Worm (Caenorhabditis elegans): ENCODE measurements around the gene C44C10.11.

The C44C10.11 gene

DNA sequence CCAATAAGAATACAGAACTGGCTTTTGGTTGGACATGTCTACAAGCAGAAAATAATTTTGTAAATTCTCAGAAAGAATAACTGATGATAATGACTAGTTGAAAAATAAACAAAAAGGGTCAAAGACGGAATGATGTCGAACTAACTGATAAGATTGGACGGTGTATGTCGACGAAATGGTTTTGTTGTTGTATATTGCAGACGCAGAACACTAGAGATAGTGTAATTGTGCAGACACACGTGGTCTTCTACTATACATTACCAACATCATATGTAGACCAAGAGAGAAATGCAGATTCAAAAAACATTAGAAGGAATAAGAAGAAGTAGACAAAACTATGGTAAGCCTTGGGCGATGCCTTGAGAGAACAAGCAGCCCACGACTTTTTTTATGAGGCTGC is 17.6 kb upstream of the C44C10.11 start, which contains the start of the genes gst-42 and D1053.2 (continued):
- TF ChIP-seq skn-1 (tag; optimal IDR thresholded peaks at IDR 0.05): no peak
- TF ChIP-seq nhr-28 (tag; optimal IDR thresholded peaks at IDR 0.05): peak; percentile 96
- no peak for TF ChIP-seq gei-8 (GFP tag; optimal IDR thresholded peaks at IDR 0.05)
- peak; percentile 33 for TF ChIP-seq ztf-7 (tag; optimal IDR thresholded peaks at IDR 0.05)
- TF ChIP-seq Y75B8A.6 (GFP tag; IDR thresholded peaks at IDR 0.05): no peak
- TF ChIP-seq ztf-11 (tag; optimal IDR thresholded peaks at IDR 0.05): no peak

DNA sequence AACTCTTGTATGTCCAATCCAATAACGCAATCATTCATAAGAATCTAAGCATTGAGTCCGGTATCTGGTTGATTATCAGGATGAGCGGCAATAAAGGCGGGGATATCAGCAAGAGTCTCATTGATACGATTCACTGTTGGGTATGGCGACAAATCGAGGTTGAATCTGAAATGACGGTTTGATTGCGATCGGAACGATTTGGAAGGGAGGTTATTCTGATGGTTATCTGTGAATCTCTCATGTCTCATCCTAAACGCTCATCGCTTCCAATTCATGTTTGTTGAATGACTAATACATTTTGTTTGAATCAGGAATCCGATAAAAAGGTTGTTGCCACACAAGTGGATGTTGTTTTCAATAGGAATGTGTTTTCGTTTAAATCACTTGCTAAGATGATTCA is 16.3 kb upstream of the C44C10.11 start:
- peak in 1 of 2 experiments; percentile 69 for TF ChIP-seq unc-62 (GFP tag; optimal IDR thresholded peaks at IDR 0.05 in 1 of 2)
- TF ChIP-seq unc-62 (tag; optimal IDR thresholded peaks at IDR 0.05): no peak
- no peak for TF ChIP-seq mes-2 (tag; optimal IDR thresholded peaks at IDR 0.05; ENCODE audit: poor library complexity, severe bottlenecking)

DNA sequence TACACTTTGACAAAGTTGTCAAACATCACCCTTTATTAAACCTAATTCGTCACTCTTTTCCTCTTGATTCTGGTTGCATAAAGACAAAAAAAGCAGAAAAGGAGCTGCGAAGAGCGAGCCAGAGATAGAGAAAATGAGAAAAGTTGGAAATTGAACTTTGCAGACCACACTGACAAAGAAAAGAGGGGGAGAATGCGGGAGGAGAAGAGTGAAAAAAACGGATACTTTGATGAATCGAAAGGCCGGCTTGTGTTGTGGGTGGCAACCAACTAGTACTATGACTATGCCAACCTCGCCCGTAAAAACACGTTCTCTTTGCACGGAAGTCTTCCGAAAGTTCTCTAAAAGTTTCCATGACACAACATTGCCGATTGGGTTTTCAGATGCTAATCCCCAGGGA is 15.5 kb upstream of the C44C10.11 start:
- TF ChIP-seq unc-62 (GFP tag; optimal IDR thresholded peaks at IDR 0.05 in 1 of 2): peak in 1 of 2 experiments; percentile 81
- TF ChIP-seq unc-62 (tag; optimal IDR thresholded peaks at IDR 0.05): no peak
- no peak for TF ChIP-seq zfp-3 (GFP tag; conservative IDR thresholded peaks at IDR 0.05)
- no peak for TF ChIP-seq dve-1 (tag; optimal IDR thresholded peaks at IDR 0.05; ENCODE audit: insufficient read depth)

DNA sequence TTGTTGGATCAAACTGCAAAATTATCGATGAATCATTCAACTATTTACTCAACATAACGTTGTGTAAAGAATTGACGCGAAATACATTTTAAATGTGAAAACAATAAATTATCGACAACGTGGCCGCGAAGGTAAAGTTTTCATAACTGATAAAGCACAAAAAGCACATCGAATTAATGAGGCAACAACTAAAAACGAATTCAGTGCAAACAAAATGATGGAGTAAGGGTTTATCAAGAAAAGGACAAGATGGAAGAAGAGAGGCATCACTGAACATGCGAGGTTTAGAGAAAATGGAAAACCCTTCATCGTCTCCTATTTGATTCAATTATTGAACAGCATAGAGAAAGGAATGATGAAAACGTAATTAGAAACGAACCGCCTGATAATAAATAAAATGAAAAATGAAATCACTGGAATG is 13.6 kb upstream of the C44C10.11 start, which contains the start of gene D1053.4:
Gene D1053.4 (minus strand): TSS at position 20 of the 421 bp plus-strand sequence.
- TF ChIP-seq duxl-1 (tag; optimal IDR thresholded peaks at IDR 0.05; ENCODE audit: poor library complexity): no peak
- peak; percentile 69 for TF ChIP-seq pqm-1 (tag; optimal IDR thresholded peaks at IDR 0.05)
- TF ChIP-seq nhr-28 (tag; optimal IDR thresholded peaks at IDR 0.05): peak; percentile 90
- no peak for TF ChIP-seq tag-97 (GFP tag; IDR thresholded peaks at IDR 0.05)
- TF ChIP-seq nhr-48 (tag; optimal IDR thresholded peaks at IDR 0.05): no peak
- peak in 1 of 2 experiments; percentile 21 for TF ChIP-seq unc-62 (GFP tag; optimal IDR thresholded peaks at IDR 0.05 in 1 of 2)
- no peak for TF ChIP-seq unc-62 (tag; optimal IDR thresholded peaks at IDR 0.05)
- TF ChIP-seq fkh-10 (GFP tag; optimal IDR thresholded peaks at IDR 0.05): no peak
- TF ChIP-seq php-3 (GFP tag; IDR thresholded peaks at IDR 0.05): 0 out of 2 replicates have a peak, but pooled peaks have one; percentile 44
- TF ChIP-seq saeg-2 (GFP tag; IDR thresholded peaks at IDR 0.05): no peak
- no peak for TF ChIP-seq cey-2 (tag; optimal IDR thresholded peaks at IDR 0.05; ENCODE audit: borderline replicate concordance, insufficient read depth)
- peak; percentile 69 for TF ChIP-seq ces-1 (GFP tag; optimal IDR thresholded peaks at IDR 0.05)
- no peak for TF ChIP-seq nhr-10 (tag; optimal IDR thresholded peaks at IDR 0.05)
- no peak for TF ChIP-seq egl-43 (GFP tag; IDR thresholded peaks at IDR 0.05)
- TF ChIP-seq madf-5 (GFP tag; IDR thresholded peaks at IDR 0.05): no peak
- TF ChIP-seq hlh-11 (tag; optimal IDR thresholded peaks at IDR 0.05): peak; percentile 61
- TF ChIP-seq daf-16 (GFP tag; optimal IDR thresholded peaks at IDR 0.05): no peak
- TF ChIP-seq daf-16 (tag; optimal IDR thresholded peaks at IDR 0.05): peak; percentile 98
- TF ChIP-seq pha-4 (GFP tag; IDR thresholded peaks at IDR 0.05): no peak
- no peak for TF ChIP-seq pha-4 (tag; optimal IDR thresholded peaks at IDR 0.05)
- peak; percentile 55 for TF ChIP-seq mep-1 (tag; optimal IDR thresholded peaks at IDR 0.05)
- TF ChIP-seq mdl-1 (tag; optimal IDR thresholded peaks at IDR 0.05): peak in 1 of 2 experiments; percentile 69
- TF ChIP-seq dve-1 (tag; optimal IDR thresholded peaks at IDR 0.05; ENCODE audit: insufficient read depth): peak; percentile 54
- TF ChIP-seq mxl-3 (GFP tag; optimal IDR thresholded peaks at IDR 0.05): peak; percentile 12

DNA sequence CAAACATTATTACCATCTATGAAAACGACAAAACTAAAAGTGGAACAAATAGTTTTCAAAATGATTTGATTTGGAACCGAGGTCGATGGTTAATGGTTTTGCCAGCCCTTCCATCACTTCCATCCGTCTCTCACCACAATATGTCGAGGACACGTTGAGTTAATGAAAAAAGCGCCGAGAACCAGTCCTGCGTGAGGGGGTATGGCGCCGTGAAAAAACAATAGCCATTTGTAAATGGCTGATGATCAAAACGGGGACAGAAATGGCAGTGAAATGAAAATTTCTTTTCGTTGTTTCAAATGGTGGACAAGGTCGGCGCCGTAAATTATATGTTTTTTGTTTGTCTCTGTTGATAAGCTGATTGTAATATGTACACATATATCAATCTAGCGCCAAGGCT is 9.9 kb upstream of the C44C10.11 start:
- TF ChIP-seq ces-1 (GFP tag; optimal IDR thresholded peaks at IDR 0.05): no peak
- no peak for TF ChIP-seq D1046.2 (GFP tag; IDR thresholded peaks at IDR 0.05)
- no peak for TF ChIP-seq duxl-1 (tag; optimal IDR thresholded peaks at IDR 0.05; ENCODE audit: poor library complexity)
- TF ChIP-seq saeg-2 (GFP tag; IDR thresholded peaks at IDR 0.05): no peak
- peak; percentile 6 for TF ChIP-seq dve-1 (tag; optimal IDR thresholded peaks at IDR 0.05; ENCODE audit: insufficient read depth)
- no peak for TF ChIP-seq ceh-62 (tag; optimal IDR thresholded peaks at IDR 0.05)
- no peak for TF ChIP-seq hmg-1.1 (GFP tag; IDR thresholded peaks at IDR 0.05)
- TF ChIP-seq zfp-2 (tag; optimal IDR thresholded peaks at IDR 0.05): no peak
- TF ChIP-seq zip-11 (GFP tag; IDR thresholded peaks at IDR 0.05): no peak
- peak; percentile 38 for TF ChIP-seq hlh-11 (tag; optimal IDR thresholded peaks at IDR 0.05)
- TF ChIP-seq Y105C5A.15 (GFP tag; IDR thresholded peaks at IDR 0.05): no peak
- TF ChIP-seq aly-2 (tag; optimal IDR thresholded peaks at IDR 0.05): no peak
- peak; percentile 11 for TF ChIP-seq nhr-28 (tag; optimal IDR thresholded peaks at IDR 0.05)
- no peak for TF ChIP-seq Y75B8A.6 (GFP tag; IDR thresholded peaks at IDR 0.05)
- TF ChIP-seq lir-3 (tag; optimal IDR thresholded peaks at IDR 0.05): no peak
- no peak for TF ChIP-seq daf-16 (GFP tag; optimal IDR thresholded peaks at IDR 0.05)
- TF ChIP-seq daf-16 (tag; optimal IDR thresholded peaks at IDR 0.05): peak; percentile 23
- no peak for TF ChIP-seq gei-8 (GFP tag; optimal IDR thresholded peaks at IDR 0.05)
- TF ChIP-seq aha-1 (tag): no peak
- TF ChIP-seq nhr-25 (tag; optimal IDR thresholded peaks at IDR 0.05; ENCODE audit: borderline replicate concordance, insufficient read depth): peak; percentile 55
- TF ChIP-seq Y48G9A.11 (GFP tag; IDR thresholded peaks at IDR 0.05): no peak
- TF ChIP-seq ZK546.5 (tag; optimal IDR thresholded peaks at IDR 0.05): no peak
